Worm (Caenorhabditis elegans) whole organism, L4 larva: ENCODE results near the gene H39E20.1.

Experiments used
- D1046.2 ChIP-seq: fragments of 200-800 bp; sonication (Bioruptor generic); IDR thresholded peaks from 2 replicates; pipeline ENCODE4 v1.3.6; 2022; ENCODE audit warnings: missing genetic modification characterization, missing compliant biosample characterization
- F26F4.8 ChIP-seq: fragments of 200-800 bp; sonication (Bioruptor generic); conservative IDR thresholded peaks from 2 replicates; pipeline ENCODE4 v1.3.6; 2022; ENCODE audit warnings: missing genetic modification characterization, missing compliant biosample characterization
- F44E2.7 ChIP-seq: fragments of 200-800 bp; sonication (Bioruptor generic); IDR thresholded peaks from 2 replicates; pipeline ENCODE4 v2.1.2; 2022; ENCODE audit warnings: missing genetic modification characterization, missing compliant biosample characterization
- R02D3.7 ChIP-seq: fragments of 150-350 bp; sonication (generic microtip); optimal IDR thresholded peaks from 3 replicates; lab custom pipeline; 2014; ENCODE audit warnings: missing biosample characterization, missing genetic modification characterization
- T26A8.4 ChIP-seq: fragments of 200-800 bp; sonication (Bioruptor generic); IDR thresholded peaks from 2 replicates; pipeline ENCODE4 v1.3.6; 2022; ENCODE audit warnings: missing genetic modification characterization, missing compliant biosample characterization
- Y105C5A.15 ChIP-seq: fragments of 200-800 bp; sonication (Bioruptor generic); IDR thresholded peaks from 2 replicates; pipeline ENCODE4 v1.3.6; 2022; ENCODE audit warnings: missing genetic modification characterization, missing compliant biosample characterization
- Y48G9A.11 ChIP-seq: fragments of 200-800 bp; sonication (Bioruptor generic); IDR thresholded peaks from 2 replicates; pipeline ENCODE4 v1.3.6; 2022; ENCODE audit warnings: missing genetic modification reagents, missing genetic modification characterization, missing compliant biosample characterization
- ZK337.2 ChIP-seq: fragments of 200-800 bp; sonication (Bioruptor generic); IDR thresholded peaks from 2 replicates; pipeline ENCODE4 v1.3.6; 2022; ENCODE audit warnings: missing genetic modification reagents, missing genetic modification characterization, missing compliant biosample characterization
- ceh-20 ChIP-seq: fragments of 200-800 bp; sonication (Bioruptor generic); IDR thresholded peaks from 2 replicates; pipeline ENCODE4 v1.3.6; 2022; ENCODE audit warnings: missing genetic modification reagents, missing genetic modification characterization, missing compliant biosample characterization
- daf-16 ChIP-seq, 3 experiments: sonication (generic microtip); optimal IDR thresholded peaks; 2 replicates each; lab custom pipeline; 2016 to 2017; ENCODE audit warnings: missing genetic modification characterization in 3 of 3, missing genetic modification reagents in 3 of 3, mild to moderate bottlenecking in 2 of 3, missing compliant biosample characterization in 2 of 3, missing biosample characterization in 1 of 3, moderate library complexity in 1 of 3
- daf-8 ChIP-seq: fragments of 200-800 bp; sonication (Bioruptor generic); IDR thresholded peaks from 2 replicates; pipeline ENCODE4 v1.3.6; 2022; ENCODE audit warnings: missing genetic modification characterization, missing compliant biosample characterization
- dmd-6 ChIP-seq: fragments of 200-800 bp; sonication (Bioruptor generic); IDR thresholded peaks from 2 replicates; pipeline ENCODE4 v1.3.6; 2022; ENCODE audit warnings: missing genetic modification reagents, missing genetic modification characterization, missing compliant biosample characterization
- duxl-1 ChIP-seq: sonication (generic microtip); optimal IDR thresholded peaks from 2 replicates; lab custom pipeline; 2016; ENCODE audit warnings: mild to moderate bottlenecking, missing genetic modification characterization, moderate library complexity, missing compliant biosample characterization; ENCODE audit not compliant: poor library complexity
- dve-1 ChIP-seq: sonication (generic microtip); optimal IDR thresholded peaks from 2 replicates; lab custom pipeline; 2017; ENCODE audit warnings: antibody characterized with exemption, mild to moderate bottlenecking, missing genetic modification characterization, missing compliant biosample characterization; ENCODE audit not compliant: insufficient read depth
- egl-27 ChIP-seq: sonication (generic microtip); optimal IDR thresholded peaks from 3 replicates; lab custom pipeline; 2017; ENCODE audit warnings: missing biosample characterization, missing genetic modification reagents, missing genetic modification characterization
- gei-8 ChIP-seq: fragments of 200-800 bp; sonication (Bioruptor generic); optimal IDR thresholded peaks from 2 replicates; lab custom pipeline; 2018; ENCODE audit warnings: mild to moderate bottlenecking, missing genetic modification characterization, missing compliant biosample characterization
- hif-1 ChIP-seq, 2 experiments: sonication (generic microtip); optimal IDR thresholded peaks; 2 replicates each; lab custom pipeline; 2016 to 2017; ENCODE audit warnings: missing compliant biosample characterization in 2 of 2, missing genetic modification characterization in 2 of 2, missing genetic modification reagents in 2 of 2, missing genotype in 2 of 2, mild to moderate bottlenecking in 1 of 2
- hlh-30 ChIP-seq: sonication (generic microtip); optimal IDR thresholded peaks from 2 replicates; lab custom pipeline; 2017; ENCODE audit warnings: antibody characterized with exemption, mild to moderate bottlenecking, missing genetic modification characterization, missing compliant biosample characterization; ENCODE audit not compliant: insufficient read depth
- hmg-1.1 ChIP-seq: fragments of 200-800 bp; sonication (Bioruptor generic); IDR thresholded peaks from 2 replicates; pipeline ENCODE4 v1.3.6; 2022; ENCODE audit warnings: missing genetic modification reagents, missing genetic modification characterization, missing compliant biosample characterization
- jun-1 ChIP-seq: fragments of 150-350 bp; optimal IDR thresholded peaks from 2 replicates; lab custom pipeline; 2014; ENCODE audit warnings: missing biosample characterization, missing genetic modification reagents, missing genetic modification characterization
- lin-15B ChIP-seq: fragments of 150-350 bp; sonication (generic microtip); optimal IDR thresholded peaks from 3 replicates; lab custom pipeline; 2014; ENCODE audit warnings: missing biosample characterization, missing genetic modification characterization
- lir-3 ChIP-seq: sonication (generic microtip); optimal IDR thresholded peaks from 2 replicates; lab custom pipeline; 2016; ENCODE audit warnings: mild to moderate bottlenecking, missing genetic modification characterization, missing compliant biosample characterization
- lsy-2 ChIP-seq, 2 experiments: fragments of 150-350 bp in 1 of 2; sonication (generic microtip) in 1 of 2; optimal IDR thresholded peaks; 2 replicates each; lab custom pipeline; 2014 to 2017; ENCODE audit warnings: missing biosample characterization in 2 of 2, missing genetic modification characterization in 2 of 2
- mes-2 ChIP-seq: sonication (generic microtip); optimal IDR thresholded peaks from 2 replicates; lab custom pipeline; 2016; ENCODE audit warnings: missing genotype, mild to moderate bottlenecking, missing genetic modification characterization, missing compliant biosample characterization; ENCODE audit not compliant: poor library complexity, severe bottlenecking
- nhr-10 ChIP-seq: fragments of 150-350 bp; optimal IDR thresholded peaks from 2 replicates; lab custom pipeline; 2014; ENCODE audit warnings: missing biosample characterization, missing genetic modification characterization
- nhr-111 ChIP-seq: fragments of 200-800 bp; sonication (Bioruptor generic); optimal IDR thresholded peaks from 2 replicates; lab custom pipeline; 2018; ENCODE audit warnings: mild to moderate bottlenecking, missing genetic modification characterization, missing compliant biosample characterization
- nhr-28 ChIP-seq: fragments of 150-350 bp; optimal IDR thresholded peaks from 2 replicates; lab custom pipeline; 2014; ENCODE audit warnings: missing biosample characterization, missing genetic modification characterization
- nhr-42 ChIP-seq: fragments of 200-800 bp; sonication (Bioruptor generic); IDR thresholded peaks from 2 replicates; pipeline ENCODE4 v1.3.6; 2022; ENCODE audit warnings: missing genetic modification characterization, missing compliant biosample characterization
- pha-4 ChIP-seq, 2 experiments: fragments of 150-350 bp in 1 of 2; fragments of 200-800 bp in 1 of 2; sonication (Bioruptor generic) in 1 of 2; IDR thresholded peaks in 1 of 2; optimal IDR thresholded peaks in 1 of 2; 2 replicates each; pipeline versions ENCODE4 v1.3.6 to Lab custom; 2014 to 2022; ENCODE audit warnings: missing genetic modification characterization in 2 of 2, missing genetic modification reagents in 2 of 2, missing biosample characterization in 1 of 2, missing compliant biosample characterization in 1 of 2
- pqm-1 ChIP-seq: sonication (generic microtip); optimal IDR thresholded peaks from 2 replicates; lab custom pipeline; 2017; ENCODE audit warnings: missing biosample characterization, missing genetic modification characterization
- snpc-1.2 ChIP-seq: fragments of 200-800 bp; sonication (Bioruptor generic); IDR thresholded peaks from 2 replicates; pipeline ENCODE4 v1.3.6; 2022; ENCODE audit warnings: missing genetic modification reagents, missing genetic modification characterization, missing compliant biosample characterization
- snpc-4 ChIP-seq: fragments of 150-350 bp; optimal IDR thresholded peaks from 2 replicates; lab custom pipeline; 2014; ENCODE audit warnings: missing biosample characterization, missing genetic modification characterization
- spr-1 ChIP-seq: sonication (generic microtip); optimal IDR thresholded peaks from 2 replicates; lab custom pipeline; 2016; ENCODE audit warnings: mild to moderate bottlenecking, missing genetic modification characterization, missing compliant biosample characterization
- tag-97 ChIP-seq: fragments of 200-800 bp; sonication (Bioruptor generic); IDR thresholded peaks from 2 replicates; pipeline ENCODE4 v1.3.6; 2022; ENCODE audit warnings: missing genetic modification characterization, missing compliant biosample characterization
- unc-62 ChIP-seq, 3 experiments: fragments of 150-350 bp in 1 of 3; sonication (generic microtip); optimal IDR thresholded peaks in 2 of 3; peaks in 1 of 3; 1 replicate in 1 of 3; 2 replicates in 2 of 3; lab custom pipeline; 2014 to 2017; ENCODE audit warnings: missing biosample characterization in 3 of 3, missing genetic modification characterization in 3 of 3, missing genetic modification reagents in 3 of 3, missing genotype in 1 of 3

Gene H39E20.1

DNA sequence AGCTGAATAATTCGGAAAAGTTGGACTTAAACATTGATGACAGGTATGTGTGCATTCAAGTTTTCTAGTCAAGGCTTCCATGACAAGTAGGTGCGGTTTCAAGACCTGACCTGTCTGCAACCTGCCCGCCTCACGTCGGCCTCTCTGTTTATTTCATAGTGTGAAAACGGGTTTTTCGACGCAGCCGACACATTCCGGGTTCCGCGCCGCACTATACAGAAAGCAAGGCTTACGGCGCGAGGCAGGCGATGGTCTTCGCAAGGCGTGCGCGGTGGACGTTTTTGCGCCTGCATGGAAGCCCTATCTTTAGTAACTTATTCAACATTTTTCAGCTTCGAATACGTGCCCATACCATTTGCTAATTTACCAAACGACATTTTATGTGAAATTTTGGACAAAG is 25.0 kb downstream of the H39E20.1 start:
- TF ChIP-seq jun-1 (no peak), snpc-4 (tag; lab: Kevin White, UChicago) (peak; percentile 3), hlh-30 (tag; lab: Kevin White, UChicago) (no peak), F26F4.8 (GFP tag; lab: Robert Waterston, UW) (0 out of 2 replicates have a peak, but pooled peaks have one; percentile 20), snpc-1.2 (GFP tag; lab: Robert Waterston, UW) (peak; percentile 39; the same call in 1 of the 2 replicates), egl-27 (tag; lab: Kevin White, UChicago) (no peak)
- TF ChIP-seq, all 104 proteins: peak for 3

DNA sequence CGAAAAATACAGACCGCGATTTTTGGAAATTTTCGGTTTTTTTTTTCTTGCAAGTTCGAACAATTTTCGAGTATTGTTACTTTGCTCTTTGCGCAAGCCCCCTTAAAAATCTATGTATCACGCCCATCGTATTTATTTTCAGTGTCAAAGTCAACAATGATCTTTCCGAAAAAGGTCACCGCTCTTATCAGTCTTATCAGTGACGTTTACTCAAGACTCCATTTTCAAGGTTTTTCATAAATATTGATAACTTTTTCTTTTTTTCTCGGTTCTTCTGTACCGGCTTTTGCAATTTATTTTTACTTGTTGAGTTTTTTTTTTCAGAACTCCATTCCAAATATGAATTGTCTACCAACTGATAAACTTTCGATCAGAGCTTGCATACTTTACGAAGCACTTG is 25.7 kb downstream of the H39E20.1 start, which contains the start of gene fbxa-190:
Gene fbxa-190, plus strand, starts transcription at position 325 of the 400 bp plus-strand sequence.
- TF ChIP-seq T26A8.4 (GFP tag; lab: Robert Waterston, UW), result no peak
- no peak for TF ChIP-seq Y105C5A.15 (GFP tag; lab: Robert Waterston, UW)
- no peak for TF ChIP-seq hlh-30 (tag; lab: Kevin White, UChicago)
- peak; percentile 4 for TF ChIP-seq dve-1 (tag; lab: Kevin White, UChicago)
- no peak for TF ChIP-seq daf-16 (GFP tag; optimal IDR thresholded peaks at IDR 0.05; lab: Kevin White, UChicago)
- TF ChIP-seq daf-16 (tag; optimal IDR thresholded peaks at IDR 0.05; lab: Kevin White, UChicago), result peak; percentile 87
- TF ChIP-seq gei-8 (GFP tag; lab: Kevin White, UChicago), result no peak
- no peak for TF ChIP-seq lin-15B (tag; lab: Kevin White, UChicago)
- peak; percentile 22 for TF ChIP-seq nhr-28 (tag; lab: Kevin White, UChicago)
- no peak for TF ChIP-seq D1046.2
- no peak for TF ChIP-seq tag-97 (GFP tag; lab: Robert Waterston, UW)
- TF ChIP-seq lir-3 (tag; lab: Kevin White, UChicago), result no peak
- no peak for TF ChIP-seq ceh-20 (GFP tag; lab: Robert Waterston, UW)
- TF ChIP-seq dmd-6 (GFP tag; lab: Robert Waterston, UW), result peak; percentile 30; the same call in 1 of the 2 replicates
- no peak for TF ChIP-seq R02D3.7 (tag; lab: Kevin White, UChicago)
- no peak for TF ChIP-seq snpc-4 (tag; lab: Kevin White, UChicago)
- TF ChIP-seq spr-1 (tag; lab: Kevin White, UChicago), result no peak
- TF ChIP-seq hif-1 (tag; optimal IDR thresholded peaks at IDR 0.05; lab: Kevin White, UChicago), result no peak
- no peak for TF ChIP-seq Y48G9A.11
- TF ChIP-seq nhr-111 (GFP tag; lab: Kevin White, UChicago), result no peak
- no peak for TF ChIP-seq daf-8 (GFP tag; lab: Robert Waterston, UW)
- no peak for TF ChIP-seq ZK337.2 (GFP tag; lab: Robert Waterston, UW)
- TF ChIP-seq F44E2.7 (GFP tag; lab: Robert Waterston, UW), result no peak
- peak; percentile 58 for TF ChIP-seq pqm-1 (tag; lab: Kevin White, UChicago)

DNA sequence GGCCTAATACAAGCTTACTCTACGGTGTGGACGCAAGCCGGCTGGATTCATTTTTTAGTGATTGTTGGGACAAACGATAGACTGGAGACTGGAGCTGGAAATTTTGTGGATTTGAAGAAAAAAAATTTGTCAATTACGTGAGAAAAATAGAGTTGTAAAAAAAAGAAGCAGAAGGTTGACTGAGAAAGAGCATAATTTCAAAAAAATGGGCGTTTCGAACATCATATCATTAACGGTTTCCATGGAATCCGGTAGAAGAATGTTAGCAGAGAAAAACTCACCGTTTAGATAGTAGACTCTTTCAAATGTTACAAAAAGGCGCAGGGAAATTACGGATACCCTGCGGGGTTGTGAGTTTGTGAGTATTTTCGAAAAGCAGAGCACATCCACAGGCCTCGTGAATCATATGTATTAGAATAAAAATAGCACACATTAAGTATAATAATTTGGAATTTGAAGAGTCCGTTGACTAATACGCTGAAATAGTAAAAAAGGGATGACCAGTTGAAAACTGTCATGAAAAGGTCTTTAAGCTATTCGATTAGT is 26.6 kb downstream of the H39E20.1 start, which contains the start of gene F56C3.7:
Gene F56C3.7, minus strand, starts transcription at position 51 of the 546 bp plus-strand sequence.
- no peak for TF ChIP-seq pha-4 (GFP tag; IDR thresholded peaks at IDR 0.05; lab: Robert Waterston, UW)
- no peak for TF ChIP-seq pha-4 (tag; optimal IDR thresholded peaks at IDR 0.05; lab: Kevin White, UChicago)
- peak; percentile 49 for TF ChIP-seq mes-2 (tag; lab: Kevin White, UChicago)
- no peak for TF ChIP-seq lsy-2 (tag; optimal IDR thresholded peaks at IDR 0.05; lab: Kevin White, UChicago)
- no peak for TF ChIP-seq dmd-6 (GFP tag; lab: Robert Waterston, UW)
- TF ChIP-seq nhr-42 (GFP tag; lab: Robert Waterston, UW), result peak; percentile 67; the same call in 1 of the 2 replicates
- TF ChIP-seq nhr-10, result no peak
- peak in 1 of 2 experiments; percentile 19 for TF ChIP-seq unc-62 (GFP tag; optimal IDR thresholded peaks at IDR 0.05 in 1 of 2; lab: Kevin White, UChicago)
- no peak for TF ChIP-seq unc-62 (tag; optimal IDR thresholded peaks at IDR 0.05; lab: Kevin White, UChicago)
- TF ChIP-seq duxl-1, result peak; percentile 39
- TF ChIP-seq hmg-1.1 (GFP tag; lab: Robert Waterston, UW), result peak; percentile 46
